Worm (Caenorhabditis elegans) whole organism, L2 larva: ENCODE data around the gene pan-1.

Source experiments
- ZK546.5 ChIP-seq: sonication (generic microtip); optimal IDR thresholded peaks from 2 replicates; lab custom pipeline; 2017; ENCODE audit warnings: missing biosample characterization, missing genetic modification characterization
- aly-2 ChIP-seq: fragments of 150-350 bp; optimal IDR thresholded peaks from 2 replicates; lab custom pipeline; 2014; ENCODE audit warnings: missing biosample characterization, missing genetic modification characterization
- ceh-16 ChIP-seq: fragments of 150-350 bp; optimal IDR thresholded peaks from 2 replicates; lab custom pipeline; 2014; ENCODE audit warnings: missing biosample characterization, missing genetic modification characterization
- dmd-4 ChIP-seq: sonication (generic microtip); optimal IDR thresholded peaks from 2 replicates; lab custom pipeline; 2017; ENCODE audit warnings: missing biosample characterization, missing genetic modification characterization
- elt-3 ChIP-seq: sonication (generic microtip); optimal IDR thresholded peaks from 2 replicates; lab custom pipeline; 2017; ENCODE audit warnings: missing biosample characterization, missing genetic modification characterization
- lsy-2 ChIP-seq, 2 experiments: fragments of 150-350 bp in 1 of 2; sonication (generic microtip) in 1 of 2; optimal IDR thresholded peaks; 2 replicates each; lab custom pipeline; 2014 to 2017; ENCODE audit warnings: missing biosample characterization in 2 of 2, missing genetic modification characterization in 2 of 2
- nhr-10 ChIP-seq: sonication (generic microtip); optimal IDR thresholded peaks from 2 replicates; lab custom pipeline; 2017; ENCODE audit warnings: missing biosample characterization, missing genetic modification characterization
- nhr-11 ChIP-seq: fragments of 150-350 bp; optimal IDR thresholded peaks from 2 replicates; lab custom pipeline; 2014; ENCODE audit warnings: missing biosample characterization, missing genetic modification characterization
- nhr-25 ChIP-seq: fragments of 150-350 bp; sonication (generic microtip); optimal IDR thresholded peaks from 3 replicates; lab custom pipeline; 2014; ENCODE audit warnings: missing biosample characterization, missing genetic modification characterization
- snpc-4 ChIP-seq: fragments of 150-350 bp; optimal IDR thresholded peaks from 2 replicates; lab custom pipeline; 2014; ENCODE audit warnings: missing biosample characterization, missing genetic modification characterization
- unc-39 ChIP-seq: fragments of 150-350 bp; optimal IDR thresholded peaks from 2 replicates; lab custom pipeline; 2014; ENCODE audit warnings: missing biosample characterization, missing genetic modification characterization
- ztf-11 ChIP-seq: sonication (generic microtip); optimal IDR thresholded peaks from 2 replicates; lab custom pipeline; 2017; ENCODE audit warnings: missing biosample characterization, missing genetic modification characterization
- ztf-4 ChIP-seq: fragments of 150-350 bp; optimal IDR thresholded peaks from 2 replicates; lab custom pipeline; 2014; ENCODE audit warnings: missing biosample characterization, missing genetic modification characterization

- TF ChIP-seq ztf-4 (tag; lab: Kevin White, UChicago) (no peak), unc-39 (no peak), nhr-25 (tag; lab: Kevin White, UChicago) (peak; percentile 14), dmd-4 (tag; lab: Kevin White, UChicago) (no peak), lsy-2 (tag; optimal IDR thresholded peaks at IDR 0.05; lab: Kevin White, UChicago) (peak in 1 of 2 experiments; percentile 65), ztf-11 (tag; lab: Kevin White, UChicago) (no peak), elt-3 (tag; lab: Kevin White, UChicago) (no peak), aly-2 (tag; lab: Kevin White, UChicago) (no peak), snpc-4 (tag; lab: Kevin White, UChicago) (no peak), ceh-16 (tag; lab: Kevin White, UChicago) (no peak), nhr-11 (tag; lab: Kevin White, UChicago) (no peak), nhr-10 (no peak), ZK546.5 (tag; lab: Kevin White, UChicago) (no peak)
Measured at ce11 chrIII:4562070-4562788, at the start of gene pan-1.
